Fruit fly (Drosophila melanogaster): ENCODE measurements around the gene Mkp.

Mkp gene

DNA sequence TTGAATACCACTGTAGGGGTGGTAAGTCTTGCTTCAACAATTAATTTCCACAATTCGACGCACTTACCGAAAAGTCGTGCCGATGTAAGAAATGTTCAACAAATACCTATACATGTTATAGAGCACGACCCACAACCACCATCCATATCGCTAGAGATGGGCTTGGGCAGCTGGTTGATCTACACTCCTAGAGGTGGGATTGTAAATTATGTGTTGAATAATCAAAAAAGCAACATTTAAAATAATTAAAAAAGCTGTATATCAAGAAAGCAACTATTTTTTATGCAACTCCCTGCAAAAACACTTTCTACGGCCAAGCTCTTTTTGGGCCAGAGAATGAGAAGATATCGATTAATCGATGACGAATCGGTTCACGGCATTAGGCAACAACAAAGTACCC lies at the start of gene Mkp, which contains the start of the genes CG34140 and Mtch:
TSS of gene Mkp (minus strand) at position 290 of the 400 bp plus-strand sequence.
TSS of gene CG34140 (minus strand) at position 174 of the 400 bp plus-strand sequence.
TSS of gene Mtch (plus strand) at position 376 of the 400 bp plus-strand sequence.
- TF ChIP-seq Crg-1 (GFP tag; optimal IDR thresholded peaks at IDR 0.05) (peak; percentile 93), kay (GFP tag; ENCODE audit: borderline replicate concordance) (peak; percentile 73), CG33017 (tag; optimal IDR thresholded peaks at IDR 0.05) (peak; percentile 70), pad (GFP tag; optimal IDR thresholded peaks at IDR 0.05) (peak; percentile 68), Mnt (GFP tag; optimal IDR thresholded peaks at IDR 0.05) (peak; percentile 88), CG12768 (GFP tag; optimal IDR thresholded peaks at IDR 0.05) (peak; percentile 63), ovo (GFP tag; optimal IDR thresholded peaks at IDR 0.05) (peak; percentile 78), cic (GFP tag; optimal IDR thresholded peaks at IDR 0.05) (peak; percentile 47), CG7045 (GFP tag; optimal IDR thresholded peaks at IDR 0.05) (peak; percentile 69), CG1620 (GFP tag; optimal IDR thresholded peaks at IDR 0.05) (peak; percentile 91), toe (GFP tag; optimal IDR thresholded peaks at IDR 0.05) (no peak), bab1 (GFP tag; optimal IDR thresholded peaks at IDR 0.05) (peak; percentile 92), Hr96 (GFP tag; optimal IDR thresholded peaks at IDR 0.05) (peak; percentile 92), Clk (GFP tag; optimal IDR thresholded peaks at IDR 0.05) (peak; percentile 71), CG7101 (tag; optimal IDR thresholded peaks at IDR 0.05) (peak; percentile 86), tj (GFP tag; optimal IDR thresholded peaks at IDR 0.05) (peak; percentile 75), cnc (optimal IDR thresholded peaks at IDR 0.05) (no peak), CG5204 (GFP tag; optimal IDR thresholded peaks at IDR 0.05) (no peak), CG14711 (tag; optimal IDR thresholded peaks at IDR 0.05) (peak; percentile 86), CG11617 (GFP tag; optimal IDR thresholded peaks at IDR 0.05) (peak; percentile 92)

DNA sequence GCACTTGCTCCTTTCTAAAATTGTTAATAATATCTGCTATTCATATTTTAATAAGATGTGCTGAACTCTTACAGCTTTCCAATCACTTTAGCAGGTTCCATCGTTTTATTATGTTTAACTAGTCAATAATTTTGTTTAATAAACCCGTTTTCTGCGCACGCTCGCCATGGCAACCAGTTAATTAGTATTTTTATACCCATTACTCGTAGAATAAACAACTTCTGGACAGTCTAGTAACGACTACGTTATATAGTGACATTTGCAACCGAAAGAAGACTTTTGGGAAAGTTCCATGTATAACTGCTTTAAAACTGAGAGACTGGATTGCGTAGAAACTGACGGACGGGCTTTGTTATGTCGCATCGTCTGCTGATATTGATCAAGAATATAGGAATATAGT lies 48.9 kb upstream of the Mkp start, which contains the start of gene CG34453:
TSS of gene CG34453 (minus strand) at position 101 of the 400 bp plus-strand sequence.
- TF ChIP-seq cnc (optimal IDR thresholded peaks at IDR 0.05): no peak
- TF ChIP-seq CG14711 (tag; optimal IDR thresholded peaks at IDR 0.05): no peak

DNA sequence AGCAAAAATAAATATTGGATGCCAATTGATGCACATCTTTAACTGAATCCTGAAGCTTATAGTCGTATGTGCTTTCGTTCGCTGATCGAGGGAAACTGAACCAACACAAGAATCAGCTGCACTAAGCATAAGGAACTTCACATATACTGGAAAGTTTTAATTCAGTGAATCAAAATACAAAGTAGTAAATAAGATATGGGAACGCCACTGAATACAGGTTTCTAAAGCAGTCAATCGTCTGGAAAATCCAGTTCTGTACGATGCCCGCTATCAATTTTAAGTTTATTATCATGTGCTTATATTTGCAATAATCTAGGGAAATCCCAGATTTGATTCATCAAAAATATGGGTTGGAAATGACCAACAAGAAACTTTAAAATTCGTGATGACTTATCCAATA lies 47.9 kb upstream of the Mkp start, which contains the start of gene CG34454:
TSS of gene CG34454 (minus strand) at position 84 of the 400 bp plus-strand sequence.
- TF ChIP-seq CG11617 (GFP tag; optimal IDR thresholded peaks at IDR 0.05) (no peak), pad (GFP tag; optimal IDR thresholded peaks at IDR 0.05) (no peak), ovo (GFP tag; optimal IDR thresholded peaks at IDR 0.05) (no peak), CG14711 (tag; optimal IDR thresholded peaks at IDR 0.05) (no peak), toe (GFP tag; optimal IDR thresholded peaks at IDR 0.05) (no peak), CG1620 (GFP tag; optimal IDR thresholded peaks at IDR 0.05) (no peak), bab1 (GFP tag; optimal IDR thresholded peaks at IDR 0.05) (no peak), CG7045 (GFP tag; optimal IDR thresholded peaks at IDR 0.05) (no peak), CG7101 (tag; optimal IDR thresholded peaks at IDR 0.05) (no peak), Mnt (GFP tag; optimal IDR thresholded peaks at IDR 0.05) (no peak), CG5204 (GFP tag; optimal IDR thresholded peaks at IDR 0.05) (no peak), Hr96 (GFP tag; optimal IDR thresholded peaks at IDR 0.05) (no peak), kay (GFP tag; ENCODE audit: borderline replicate concordance) (no peak), tj (GFP tag; optimal IDR thresholded peaks at IDR 0.05) (no peak)

DNA sequence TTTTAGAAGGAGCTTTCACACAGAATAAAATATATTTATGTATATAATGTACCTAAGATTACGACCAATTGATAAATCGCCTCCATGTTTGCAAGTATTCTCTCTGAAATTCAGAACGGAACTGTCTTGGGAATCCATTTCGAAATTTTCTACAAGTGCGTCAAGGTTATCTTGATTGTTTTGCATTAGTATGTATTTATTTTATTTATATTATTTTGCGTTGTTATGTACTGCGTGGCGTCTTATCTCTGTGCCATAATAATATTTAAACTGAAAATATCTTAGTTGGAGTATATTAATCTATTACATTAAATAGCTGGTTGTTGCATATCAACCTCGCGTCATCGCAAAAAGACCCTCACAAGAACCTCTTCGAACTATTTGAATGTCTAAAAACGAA lies 47.2 kb upstream of the Mkp start, which contains the start of gene CG42846:
TSS of gene CG42846 (minus strand) at position 101 of the 400 bp plus-strand sequence.
- TF ChIP-seq tj (GFP tag; optimal IDR thresholded peaks at IDR 0.05) (no peak), CG1620 (GFP tag; optimal IDR thresholded peaks at IDR 0.05) (no peak), bab1 (GFP tag; optimal IDR thresholded peaks at IDR 0.05) (no peak), ovo (GFP tag; optimal IDR thresholded peaks at IDR 0.05) (no peak), CG33017 (tag; optimal IDR thresholded peaks at IDR 0.05) (no peak)

DNA sequence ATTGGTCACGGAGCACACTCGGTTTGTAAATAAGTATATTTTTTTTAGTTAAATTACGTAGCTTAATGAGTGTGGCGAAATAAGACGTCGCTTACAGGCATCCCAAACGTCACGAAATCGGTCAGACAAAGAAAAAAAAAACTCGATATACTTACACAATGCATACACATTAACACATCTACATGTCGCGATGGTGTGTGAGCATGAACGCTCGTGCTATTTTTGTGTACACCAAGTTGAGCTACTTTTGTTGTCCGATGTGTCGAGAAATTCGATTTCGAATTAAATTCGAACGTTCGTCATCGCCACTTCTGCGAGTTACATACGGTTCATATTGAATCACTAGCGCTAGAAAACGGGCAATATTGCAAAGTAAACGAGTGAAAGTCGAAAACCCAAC lies 40.8 kb upstream of the Mkp start:
- TF ChIP-seq kay (GFP tag; ENCODE audit: borderline replicate concordance): peak; percentile 99
- peak; percentile 33 for TF ChIP-seq cic (GFP tag; optimal IDR thresholded peaks at IDR 0.05)
- TF ChIP-seq pad (GFP tag; optimal IDR thresholded peaks at IDR 0.05): no peak
- peak; percentile 33 for TF ChIP-seq Mnt (GFP tag; optimal IDR thresholded peaks at IDR 0.05)

DNA sequence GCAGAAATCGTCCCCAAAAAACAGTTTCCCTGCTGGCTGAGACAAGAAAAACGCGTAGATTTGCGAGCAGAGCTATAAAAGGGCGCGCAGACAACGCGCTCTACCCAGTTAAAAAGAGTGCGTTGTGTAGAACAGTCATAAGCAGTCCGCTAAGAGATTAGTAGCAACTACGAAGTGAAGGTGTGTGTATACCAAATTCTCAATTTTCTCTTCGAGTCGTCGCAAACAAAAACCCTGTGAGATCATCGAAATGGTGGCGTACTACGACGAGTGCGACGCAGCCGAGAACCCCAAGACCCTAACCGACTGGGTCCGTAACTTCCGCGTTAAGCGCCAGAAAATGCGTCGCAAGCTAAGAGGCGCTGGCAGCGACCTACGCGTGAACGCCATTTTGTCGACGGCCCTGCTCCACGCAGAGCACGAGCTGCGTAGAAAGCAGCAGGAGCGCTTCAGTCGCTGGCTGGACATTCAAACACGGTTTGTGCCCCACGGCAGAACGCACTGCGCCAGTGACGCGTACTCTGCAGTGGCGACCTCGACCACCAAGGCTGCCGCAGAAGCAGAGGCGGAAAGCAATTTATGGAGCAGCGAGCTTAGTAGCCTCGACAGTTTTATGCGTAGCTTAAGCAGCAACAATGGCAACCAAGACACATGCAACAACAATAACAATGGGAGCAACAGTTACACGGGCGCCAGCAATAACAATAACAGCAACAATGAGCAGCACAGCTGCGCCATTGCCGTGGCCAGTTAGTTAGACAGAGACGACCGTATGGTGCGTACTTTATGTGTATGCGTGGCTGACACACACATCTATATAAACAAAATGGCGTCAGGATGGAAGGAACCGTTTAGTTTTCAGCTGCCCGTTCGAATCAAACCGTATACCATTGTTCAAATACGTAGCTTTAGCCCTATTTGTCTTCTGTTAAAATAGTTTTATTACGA lies 39.9 kb upstream of the Mkp start:
- TF ChIP-seq ovo (GFP tag; optimal IDR thresholded peaks at IDR 0.05): peak; percentile 95
- no peak for TF ChIP-seq Crg-1 (GFP tag; optimal IDR thresholded peaks at IDR 0.05)
- TF ChIP-seq pad (GFP tag; optimal IDR thresholded peaks at IDR 0.05): no peak
- TF ChIP-seq CG14711 (tag; optimal IDR thresholded peaks at IDR 0.05): no peak
- TF ChIP-seq bab1 (GFP tag; optimal IDR thresholded peaks at IDR 0.05): no peak
- peak; percentile 44 for TF ChIP-seq Mnt (GFP tag; optimal IDR thresholded peaks at IDR 0.05)
- no peak for TF ChIP-seq CG33017 (tag; optimal IDR thresholded peaks at IDR 0.05)
- no peak for TF ChIP-seq CG5204 (GFP tag; optimal IDR thresholded peaks at IDR 0.05)
- no peak for TF ChIP-seq kay (GFP tag; ENCODE audit: borderline replicate concordance)
- TF ChIP-seq cnc (optimal IDR thresholded peaks at IDR 0.05): no peak
- peak; percentile 21 for TF ChIP-seq cic (GFP tag; optimal IDR thresholded peaks at IDR 0.05)
- TF ChIP-seq CG11617 (GFP tag; optimal IDR thresholded peaks at IDR 0.05): peak; percentile 25
- peak; percentile 16 for TF ChIP-seq tj (GFP tag; optimal IDR thresholded peaks at IDR 0.05)
- TF ChIP-seq CG1620 (GFP tag; optimal IDR thresholded peaks at IDR 0.05): peak; percentile 55
- no peak for TF ChIP-seq toe (GFP tag; optimal IDR thresholded peaks at IDR 0.05)
- no peak for TF ChIP-seq Clk (GFP tag; optimal IDR thresholded peaks at IDR 0.05)
- no peak for TF ChIP-seq Hr96 (GFP tag; optimal IDR thresholded peaks at IDR 0.05)
- peak; percentile 12 for TF ChIP-seq CG12768 (GFP tag; optimal IDR thresholded peaks at IDR 0.05)
- no peak for TF ChIP-seq CG7101 (tag; optimal IDR thresholded peaks at IDR 0.05)
- peak; percentile 6 for TF ChIP-seq CG7045 (GFP tag; optimal IDR thresholded peaks at IDR 0.05)

All from whole organism, adult.